Worm (Caenorhabditis elegans) whole organism, L2 larva: ENCODE measurements around the gene F13D11.4.
A peak's percentile ranks its signal among the peaks of the same experiment; 100 is the strongest.

Experiments
- alr-1 ChIP-seq: fragments of 150-350 bp; optimal IDR thresholded peaks from 2 replicates; lab custom pipeline; 2014; ENCODE audit warnings: missing biosample characterization, missing genetic modification characterization
- aly-2 ChIP-seq: fragments of 150-350 bp; optimal IDR thresholded peaks from 2 replicates; lab custom pipeline; 2014; ENCODE audit warnings: missing biosample characterization, missing genetic modification characterization
- ama-1 ChIP-seq: fragments of 150-350 bp; optimal IDR thresholded peaks from 2 replicates; lab custom pipeline; 2018; ENCODE audit warnings: inconsistent platforms
- gmeb-1 ChIP-seq: fragments of 150-350 bp; optimal IDR thresholded peaks from 2 replicates; lab custom pipeline; 2014; ENCODE audit warnings: missing biosample characterization, missing genetic modification characterization
- nhr-25 ChIP-seq: fragments of 150-350 bp; sonication (generic microtip); optimal IDR thresholded peaks from 3 replicates; lab custom pipeline; 2014; ENCODE audit warnings: missing biosample characterization, missing genetic modification characterization
- nhr-6 ChIP-seq: fragments of 150-350 bp; optimal IDR thresholded peaks from 2 replicates; lab custom pipeline; 2014; ENCODE audit warnings: missing biosample characterization, missing genetic modification characterization
- ztf-1 ChIP-seq: fragments of 200-800 bp; sonication (Bioruptor generic); conservative IDR thresholded peaks from 2 replicates; pipeline ENCODE4 v1.3.6; 2022; ENCODE audit warnings: missing genetic modification characterization, missing compliant biosample characterization

Gene F13D11.4

ce11 chrX:5782153-5782552 lies 52.5 kb downstream of the F13D11.4 start, which contains the start of gene gakh-1 (continued):
- no peak for TF ChIP-seq nhr-6 (tag; lab: Kevin White, UChicago)
- no peak for TF ChIP-seq aly-2 (tag; lab: Kevin White, UChicago)
- peak; percentile 68 for TF ChIP-seq nhr-25 (tag; lab: Kevin White, UChicago)
- TF ChIP-seq alr-1 (tag; lab: Kevin White, UChicago), result no peak
- TF ChIP-seq ama-1, result no peak
- TF ChIP-seq gmeb-1 (tag; lab: Kevin White, UChicago), result no peak
- TF ChIP-seq ztf-1, result no peak
